Worm (Caenorhabditis elegans): Measurements from ENCODE around the gene Y67D8C.7.

DNA sequence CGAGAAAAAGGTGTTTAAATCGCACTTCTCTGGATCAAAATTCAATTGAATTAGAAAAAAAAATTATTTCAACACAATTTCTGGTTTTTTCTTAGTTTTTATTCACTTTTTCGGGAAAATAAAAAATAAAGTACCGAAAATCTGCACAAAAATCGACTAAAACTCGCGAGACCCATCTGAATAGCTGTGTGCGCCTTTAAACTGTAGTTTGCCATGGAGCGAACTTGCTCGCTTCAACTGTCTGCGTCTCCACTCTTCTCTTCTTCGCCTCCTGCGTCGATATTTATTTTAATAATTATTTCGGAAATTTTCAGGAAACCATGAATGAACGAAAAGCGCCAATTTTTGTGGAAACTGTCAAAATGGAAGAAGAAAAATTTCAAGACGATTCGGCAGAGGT, 10.9 kb downstream of the Y67D8C.7 start:
- no peak for TF ChIP-seq ceh-43 (GFP tag; optimal IDR thresholded peaks at IDR 0.05)
- TF ChIP-seq pha-4 (tag; optimal IDR thresholded peaks at IDR 0.05) = no peak
